Worm (Caenorhabditis elegans): ENCODE measurements around the gene nhr-119.

nhr-119 gene

ce11 chrII:2762108-2762507 is 38.3 kb downstream of the nhr-119 start, which contains the start of gene fbxb-106:
fbxb-106 (plus strand) TSS chrII:2762408.
- TF ChIP-seq Y53F4B.3 (GFP tag; IDR thresholded peaks at IDR 0.05) (no peak), akir-1 (GFP tag; optimal IDR thresholded peaks at IDR 0.05) (no peak), madf-6 (GFP tag; IDR thresholded peaks at IDR 0.05) (no peak), athp-1 (tag; optimal IDR thresholded peaks at IDR 0.05) (no peak), pha-4 (tag; optimal IDR thresholded peaks at IDR 0.05) (no peak), F55B11.4 (tag; optimal IDR thresholded peaks at IDR 0.05; ENCODE audit: borderline replicate concordance, insufficient read depth) (no peak), nfyb-1 (GFP tag; IDR thresholded peaks at IDR 0.05) (no peak), nfya-2 (GFP tag; IDR thresholded peaks at IDR 0.05) (no peak), ets-4 (GFP tag; optimal IDR thresholded peaks at IDR 0.05) (no peak), chd-7 (tag; optimal IDR thresholded peaks at IDR 0.05) (no peak)

DNA sequence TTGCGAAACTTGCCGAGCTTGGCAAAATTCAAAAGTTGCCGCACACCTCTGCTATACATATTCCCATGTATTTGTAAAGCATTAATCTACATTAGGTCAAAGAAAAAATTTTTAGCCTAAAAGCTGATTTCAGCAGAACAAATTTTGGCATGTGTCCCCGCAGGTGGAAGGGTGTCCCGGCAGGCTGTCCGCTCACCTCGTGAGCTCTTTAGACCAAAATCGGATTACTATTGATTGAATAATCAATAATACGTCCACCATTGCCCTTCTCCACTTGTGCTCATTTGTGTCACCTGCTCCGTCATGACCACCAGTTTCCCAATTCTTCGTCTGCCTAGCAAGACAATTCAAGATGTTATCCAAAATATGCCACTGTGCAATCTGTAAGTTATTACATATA is 41.9 kb downstream of the nhr-119 start, which contains the start of gene fbxb-107:
TSS of gene fbxb-107 (plus strand) at position 297 of the 400 bp plus-strand sequence.
- no peak for TF ChIP-seq snpc-1.1 (tag; optimal IDR thresholded peaks at IDR 0.05; ENCODE audit: insufficient read depth)

ce11 chrII:2757954-2758353 is 42.4 kb downstream of the nhr-119 start, which contains the start of gene F29A7.8:
F29A7.8 (minus strand) TSS chrII:2758054.
- TF ChIP-seq pha-4 (tag; optimal IDR thresholded peaks at IDR 0.05) (no peak), snpc-4 (GFP tag; optimal IDR thresholded peaks at IDR 0.05) (no peak), snpc-4 (tag; optimal IDR thresholded peaks at IDR 0.05) (no peak), F39B2.1 (GFP tag; IDR thresholded peaks at IDR 0.05) (no peak), madf-6 (GFP tag; IDR thresholded peaks at IDR 0.05) (no peak), Y56A3A.18 (GFP tag; IDR thresholded peaks at IDR 0.05) (no peak), hlh-26 (GFP tag; conservative IDR thresholded peaks at IDR 0.05) (no peak), unc-130 (GFP tag; optimal IDR thresholded peaks at IDR 0.05) (no peak), nhr-90 (tag; optimal IDR thresholded peaks at IDR 0.05) (no peak), attf-6 (GFP tag; IDR thresholded peaks at IDR 0.05) (no peak), nfya-2 (GFP tag; IDR thresholded peaks at IDR 0.05) (no peak), dpff-1 (tag; optimal IDR thresholded peaks at IDR 0.05) (no peak), bed-2 (GFP tag; IDR thresholded peaks at IDR 0.05) (no peak), efl-1 (GFP tag; optimal IDR thresholded peaks at IDR 0.05) (no peak), egl-44 (GFP tag; IDR thresholded peaks at IDR 0.05) (no peak), egrh-3 (GFP tag; IDR thresholded peaks at IDR 0.05) (no peak), hmg-20 (GFP tag; IDR thresholded peaks at IDR 0.05) (no peak), ztf-18 (tag; optimal IDR thresholded peaks at IDR 0.05) (no peak), ceh-79 (tag; optimal IDR thresholded peaks at IDR 0.05) (no peak), F10E7.11 (tag; optimal IDR thresholded peaks at IDR 0.05) (no peak)

ce11 chrII:2756351-2756750 is 44.0 kb downstream of the nhr-119 start:
- TF ChIP-seq unc-130 (GFP tag; optimal IDR thresholded peaks at IDR 0.05) (no peak), somi-1 (GFP tag; optimal IDR thresholded peaks at IDR 0.05) (no peak), lir-1 (GFP tag; conservative IDR thresholded peaks at IDR 0.05) (no peak), Y53F4B.3 (GFP tag; IDR thresholded peaks at IDR 0.05) (no peak), lin-40 (tag; optimal IDR thresholded peaks at IDR 0.05) (no peak), repo-1 (tag; optimal IDR thresholded peaks at IDR 0.05) (no peak), rpc-1 (optimal IDR thresholded peaks at IDR 0.05) (no peak), rpc-1 (tag; optimal IDR thresholded peaks at IDR 0.05) (no peak), ets-4 (GFP tag; optimal IDR thresholded peaks at IDR 0.05) (no peak), dpff-1 (tag; optimal IDR thresholded peaks at IDR 0.05) (no peak), lsy-27 (tag; optimal IDR thresholded peaks at IDR 0.05; ENCODE audit: borderline replicate concordance, insufficient read depth) (no peak), Y67H2A.10 (GFP tag; conservative IDR thresholded peaks at IDR 0.05) (no peak), ztf-3 (GFP tag; optimal IDR thresholded peaks at IDR 0.05) (no peak)
